Fruit fly (Drosophila melanogaster): Measurements from ENCODE around the gene smog.

The smog gene

dm6 chr2L:4906546-4907250 lies 54.0 kb downstream of the smog start, which contains the start of gene snsl (continued):
- TF ChIP-seq Dip3 (GFP tag; optimal IDR thresholded peaks at IDR 0.05) (no peak), Fer2 (tag; optimal IDR thresholded peaks at IDR 0.05) (no peak), Kr (GFP tag; optimal IDR thresholded peaks at IDR 0.05) (no peak), Ets65A (GFP tag) (peak; percentile 92), CG34422 (GFP tag; IDR thresholded peaks at IDR 0.05) (peak; percentile 31; the same call in 1 of the 3 replicates), CG15601 (tag; optimal IDR thresholded peaks at IDR 0.05) (peak; percentile 60), Dp (GFP tag; optimal IDR thresholded peaks at IDR 0.05) (no peak), salm (tag; optimal IDR thresholded peaks at IDR 0.05) (peak; percentile 55), ind (GFP tag; optimal IDR thresholded peaks at IDR 0.05) (peak; percentile 0), CG4820 (GFP tag; optimal IDR thresholded peaks at IDR 0.05) (peak; percentile 27), otp (GFP tag; IDR thresholded peaks at IDR 0.05) (0 out of 3 replicates have a peak, but pooled peaks have one; percentile 39), Nf-YC (tag; optimal IDR thresholded peaks at IDR 0.05) (peak; percentile 81), CG11723 (GFP tag; optimal IDR thresholded peaks at IDR 0.05) (peak; percentile 35), bbx (GFP tag; IDR thresholded peaks at IDR 0.05; ENCODE audit: partially characterized antibody) (no peak), Eip74EF (GFP tag; optimal IDR thresholded peaks at IDR 0.05) (peak in 1 of 2 experiments; percentile 85), CG42726 (GFP tag; IDR thresholded peaks at IDR 0.05; ENCODE audit: partially characterized antibody) (0 out of 2 replicates have a peak, but pooled peaks have one; percentile 36), CG8388 (GFP tag; optimal IDR thresholded peaks at IDR 0.05) (peak; percentile 60), MBD-R2 (GFP tag; IDR thresholded peaks at IDR 0.05) (peak; percentile 21; the same call in 1 of the 2 replicates), CG13775 (GFP tag; optimal IDR thresholded peaks at IDR 0.05) (peak; percentile 35), CG32767 (GFP tag; IDR thresholded peaks at IDR 0.05) (peak; percentile 27; the same call in 1 of the 2 replicates), NC2β (GFP tag; optimal IDR thresholded peaks at IDR 0.05) (no peak), CG17361 (GFP tag; IDR thresholded peaks at IDR 0.05) (peak; percentile 93), btn (GFP tag; optimal IDR thresholded peaks at IDR 0.05) (no peak), CG12391 (tag; optimal IDR thresholded peaks at IDR 0.05) (peak; percentile 81), CG1024 (GFP tag; IDR thresholded peaks at IDR 0.05) (no peak), nerfin-1 (tag; optimal IDR thresholded peaks at IDR 0.05) (peak; percentile 77), CG32532 (GFP tag; IDR thresholded peaks at IDR 0.05) (peak; percentile 37; the same call in 1 of the 2 replicates), row (GFP tag; IDR thresholded peaks at IDR 0.05) (peak; percentile 67), lola (GFP tag; optimal IDR thresholded peaks at IDR 0.05) (peak in 1 of 3 experiments; percentile 52), sens-2 (GFP tag; IDR thresholded peaks at IDR 0.05) (no peak)

- TF ChIP-seq Scr (GFP tag; IDR thresholded peaks at IDR 0.05; ENCODE audit: partially characterized antibody) (no peak), CG16779 (GFP tag; IDR thresholded peaks at IDR 0.05) (no peak), CG34224 (GFP tag; IDR thresholded peaks at IDR 0.05; ENCODE audit: partially characterized antibody) (no peak), hbn (GFP tag; IDR thresholded peaks at IDR 0.05; ENCODE audit: partially characterized antibody) (no peak), CG15073 (GFP tag; optimal IDR thresholded peaks at IDR 0.05) (no peak), CG8388 (GFP tag; optimal IDR thresholded peaks at IDR 0.05) (peak; percentile 77), CG10274 (GFP tag; optimal IDR thresholded peaks at IDR 0.05) (peak; percentile 18), CG17802 (tag; optimal IDR thresholded peaks at IDR 0.05) (no peak), nerfin-1 (tag; optimal IDR thresholded peaks at IDR 0.05) (peak; percentile 77), CG17568 (GFP tag; optimal IDR thresholded peaks at IDR 0.05) (peak; percentile 74), trem (tag; optimal IDR thresholded peaks at IDR 0.05) (peak; percentile 7), gcm2 (GFP tag; optimal IDR thresholded peaks at IDR 0.05) (no peak), br (optimal IDR thresholded peaks at IDR 0.05) (no peak), ranshi (GFP tag; IDR thresholded peaks at IDR 0.05) (peak; percentile 51; the same call in 1 of the 2 replicates), Xrp1 (GFP tag; IDR thresholded peaks at IDR 0.05) (peak; percentile 72), CG13296 (GFP tag; optimal IDR thresholded peaks at IDR 0.05) (peak; percentile 80), Ets65A (GFP tag) (peak; percentile 65), z (GFP tag; IDR thresholded peaks at IDR 0.05) (no peak), CG4424 (GFP tag; optimal IDR thresholded peaks at IDR 0.05) (peak; percentile 74), CG9437 (GFP tag; optimal IDR thresholded peaks at IDR 0.05) (peak; percentile 68), CG10431 (GFP tag; optimal IDR thresholded peaks at IDR 0.05) (no peak), CG4730 (GFP tag; IDR thresholded peaks at IDR 0.05) (peak; percentile 57; the same call in 1 of the 2 replicates), salm (tag; optimal IDR thresholded peaks at IDR 0.05) (peak; percentile 73)
Observed at dm6 chr2L:4907986-4908385, 55.3 kb downstream of the smog start.
